Comparison of ENCODE assay signal across 1 fruit fly cellular context in the genomic region with DNA sequence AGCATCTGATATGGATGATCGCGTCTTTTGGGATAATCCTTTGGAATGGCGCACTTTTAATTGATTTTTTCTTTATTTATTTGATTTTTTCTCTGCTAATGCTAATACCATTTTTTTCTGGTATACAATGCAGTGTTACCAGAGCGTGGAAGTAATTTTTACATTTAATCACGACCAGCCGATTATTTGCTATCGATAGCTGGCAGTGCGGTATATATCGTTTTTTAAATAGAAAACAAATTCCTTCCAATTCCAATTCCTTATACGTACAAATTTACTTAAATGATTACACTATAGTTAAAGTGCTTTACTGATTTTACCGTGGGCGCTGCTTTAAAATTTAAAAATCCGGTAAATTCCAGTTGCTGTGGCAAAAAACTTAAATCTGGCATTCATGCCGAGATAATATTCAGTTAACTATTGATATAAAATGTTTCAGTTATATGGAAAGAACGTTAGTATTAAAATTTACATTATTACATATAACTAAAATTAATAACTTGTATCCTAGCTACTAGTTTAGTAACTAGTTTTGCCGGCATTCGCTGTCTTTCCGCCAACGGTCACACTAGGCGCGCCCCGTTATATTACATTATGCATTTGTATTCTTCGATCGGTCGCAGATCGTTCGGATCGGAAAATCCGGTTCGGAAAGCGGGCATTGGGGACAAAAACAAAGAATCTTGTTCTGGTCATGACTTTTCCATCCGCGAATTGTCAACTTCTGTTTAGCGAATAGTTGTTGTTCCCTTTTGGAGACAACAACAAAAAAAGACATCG.
A peak's percentile ranks its signal among the peaks of the same experiment; 100 is the strongest.
TF ChIP-seq lines count a peak whose summit lies in the region.

Gene CG13001, minus strand, starts transcription at position 137 of the 780 bp plus-strand sequence.
Gene RhoGAP15B, plus strand, starts transcription at position 556 of the 780 bp plus-strand sequence.

TF ChIP-seq in whole organism, embryonic, 481 proteins besides CTCF, POLR2A, EP300 and RAD21 (continued from another document):
- peak; percentile 54 for TF ChIP-seq pzg (GFP tag; optimal IDR thresholded peaks at IDR 0.05; lab: Kevin White, UChicago)
- no peak for TF ChIP-seq CG31388 (GFP tag; optimal IDR thresholded peaks at IDR 0.05; lab: Kevin White, UChicago)
- peak; percentile 37 for TF ChIP-seq CG14710 (tag; optimal IDR thresholded peaks at IDR 0.05; lab: Kevin White, UChicago)
- TF ChIP-seq CG9437 (GFP tag; optimal IDR thresholded peaks at IDR 0.05; lab: Kevin White, UChicago) = no peak
- peak; percentile 0 for TF ChIP-seq CG8924 (tag; optimal IDR thresholded peaks at IDR 0.05; lab: Kevin White, UChicago)
- TF ChIP-seq CG3847 (GFP tag; IDR thresholded peaks at IDR 0.05; lab: Robert Waterston, UW) = peak; percentile 15; the same call in 1 of the 2 replicates
- no peak for TF ChIP-seq CG30431 (GFP tag; optimal IDR thresholded peaks at IDR 0.05; lab: Kevin White, UChicago)
- peak; percentile 67 for TF ChIP-seq E2f2 (GFP tag; IDR thresholded peaks at IDR 0.05; lab: Robert Waterston, UW)
- TF ChIP-seq Sin3A (optimal IDR thresholded peaks at IDR 0.05; lab: Kevin White, UChicago) = peak; percentile 17
- no peak for TF ChIP-seq Antp (GFP tag; optimal IDR thresholded peaks at IDR 0.05; lab: Kevin White, UChicago)
- peak; percentile 68 for TF ChIP-seq unc-4 (GFP tag; IDR thresholded peaks at IDR 0.05; lab: Robert Waterston, UW; ENCODE audit: partially characterized antibody)
- TF ChIP-seq knrl (GFP tag; IDR thresholded peaks at IDR 0.05; lab: Robert Waterston, UW; ENCODE audit: partially characterized antibody) = peak; percentile 82
- peak; percentile 33; the same call in 1 of the 3 replicates for TF ChIP-seq CG34422 (GFP tag; IDR thresholded peaks at IDR 0.05; lab: Robert Waterston, UW)
- peak; percentile 58; the same call in 1 of the 3 replicates for TF ChIP-seq Doc3 (GFP tag; IDR thresholded peaks at IDR 0.05; lab: Robert Waterston, UW; ENCODE audit: partially characterized antibody)
- no peak for TF ChIP-seq lov (optimal IDR thresholded peaks at IDR 0.05; lab: Kevin White, UChicago)
- TF ChIP-seq lov (GFP tag; IDR thresholded peaks at IDR 0.05; lab: Robert Waterston, UW) = no peak
- peak; percentile 17 for TF ChIP-seq Deaf1 (tag; optimal IDR thresholded peaks at IDR 0.05; lab: Kevin White, UChicago)
- TF ChIP-seq sna (GFP tag; IDR thresholded peaks at IDR 0.05; lab: Robert Waterston, UW; ENCODE audit: partially characterized antibody) = peak; percentile 36; the same call in 1 of the 2 replicates
- no peak for TF ChIP-seq Rx (GFP tag; IDR thresholded peaks at IDR 0.05; lab: Robert Waterston, UW)
- no peak for TF ChIP-seq CG34376 (GFP tag; optimal IDR thresholded peaks at IDR 0.05; lab: Kevin White, UChicago)
- TF ChIP-seq CG15696 (tag; optimal IDR thresholded peaks at IDR 0.05; lab: Kevin White, UChicago) = no peak
- TF ChIP-seq Bgb (GFP tag; IDR thresholded peaks at IDR 0.05; lab: Robert Waterston, UW; ENCODE audit: partially characterized antibody) = peak; percentile 78
- TF ChIP-seq grn (GFP tag; optimal IDR thresholded peaks at IDR 0.05; lab: Kevin White, UChicago) = no peak
- peak; percentile 39; the same call in 1 of the 2 replicates for TF ChIP-seq CG4360 (GFP tag; IDR thresholded peaks at IDR 0.05; lab: Robert Waterston, UW)
- TF ChIP-seq CG14441 (GFP tag; IDR thresholded peaks at IDR 0.05; lab: Robert Waterston, UW) = peak; percentile 15; the same call in 1 of the 2 replicates
- no peak for TF ChIP-seq wor (GFP tag; IDR thresholded peaks at IDR 0.05; lab: Robert Waterston, UW)
- peak; percentile 6 for TF ChIP-seq CG18262 (tag; optimal IDR thresholded peaks at IDR 0.05; lab: Kevin White, UChicago)
- TF ChIP-seq CG5953 (GFP tag; IDR thresholded peaks at IDR 0.05; lab: Robert Waterston, UW) = 0 out of 2 replicates have a peak, but pooled peaks have one; percentile 9
- TF ChIP-seq CG8765 (GFP tag; IDR thresholded peaks at IDR 0.05; lab: Robert Waterston, UW) = no peak
- peak; percentile 14; the same call in 1 of the 4 replicates for TF ChIP-seq chinmo (GFP tag; IDR thresholded peaks at IDR 0.05; lab: Robert Waterston, UW; ENCODE audit: partially characterized antibody)
- no peak for TF ChIP-seq CG7271 (tag; optimal IDR thresholded peaks at IDR 0.05; lab: Kevin White, UChicago)
- TF ChIP-seq Usf (GFP tag; optimal IDR thresholded peaks at IDR 0.05; lab: Kevin White, UChicago) = no peak
- peak; percentile 8 for TF ChIP-seq CG12219 (GFP tag; optimal IDR thresholded peaks at IDR 0.05; lab: Kevin White, UChicago)
- peak; percentile 68 for TF ChIP-seq CG34224 (GFP tag; IDR thresholded peaks at IDR 0.05; lab: Robert Waterston, UW; ENCODE audit: partially characterized antibody)
- peak; percentile 53 for TF ChIP-seq tna (GFP tag; IDR thresholded peaks at IDR 0.05; lab: Robert Waterston, UW; ENCODE audit: partially characterized antibody)
- TF ChIP-seq mld (GFP tag; IDR thresholded peaks at IDR 0.05; lab: Robert Waterston, UW; ENCODE audit: partially characterized antibody) = peak; percentile 43; the same call in 2 of the 3 replicates
- peak; percentile 73 for TF ChIP-seq Dref (GFP tag; IDR thresholded peaks at IDR 0.05; lab: Robert Waterston, UW)
- peak; percentile 86 for TF ChIP-seq Opbp (GFP tag; IDR thresholded peaks at IDR 0.05; lab: Robert Waterston, UW; ENCODE audit: partially characterized antibody)
